Fruit fly (Drosophila melanogaster): ENCODE measurements around the gene omd.

omd gene

DNA sequence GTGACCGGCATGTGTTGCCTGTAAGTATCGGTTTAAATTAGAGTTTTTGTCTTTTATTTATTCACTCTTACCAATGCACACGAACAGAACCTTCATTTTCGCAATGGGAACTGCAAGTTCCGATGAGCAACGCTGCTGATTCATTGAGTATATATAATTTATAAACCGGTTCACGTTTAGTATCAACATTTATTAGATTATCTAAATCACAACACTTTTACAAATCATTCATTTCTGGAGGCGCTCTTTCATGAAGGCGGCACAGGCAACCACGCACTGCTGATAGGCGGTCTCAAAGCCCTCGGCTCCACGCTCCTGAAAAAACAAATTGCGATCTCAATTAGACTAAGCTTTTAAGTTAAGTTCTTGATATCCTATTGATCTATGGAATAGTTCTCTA, 22.8 kb upstream of the omd start, which contains the start of gene Argp:
Gene Argp (minus strand): TSS at position 101 of the 400 bp plus-strand sequence.
- TF ChIP-seq cic (GFP tag; optimal IDR thresholded peaks at IDR 0.05) (no peak), tj (GFP tag; optimal IDR thresholded peaks at IDR 0.05) (no peak), CG1620 (GFP tag; optimal IDR thresholded peaks at IDR 0.05) (no peak), pad (GFP tag; optimal IDR thresholded peaks at IDR 0.05) (no peak), CG7045 (GFP tag; optimal IDR thresholded peaks at IDR 0.05) (no peak), CG12768 (GFP tag; optimal IDR thresholded peaks at IDR 0.05) (no peak), Crg-1 (GFP tag; optimal IDR thresholded peaks at IDR 0.05) (no peak), CG14711 (tag; optimal IDR thresholded peaks at IDR 0.05) (no peak), Clk (GFP tag; optimal IDR thresholded peaks at IDR 0.05) (no peak), ovo (GFP tag; optimal IDR thresholded peaks at IDR 0.05) (no peak), CG33017 (tag; optimal IDR thresholded peaks at IDR 0.05) (no peak), Mnt (GFP tag; optimal IDR thresholded peaks at IDR 0.05) (no peak), CG7101 (tag; optimal IDR thresholded peaks at IDR 0.05) (no peak), toe (GFP tag; optimal IDR thresholded peaks at IDR 0.05) (no peak), CG5204 (GFP tag; optimal IDR thresholded peaks at IDR 0.05) (no peak), kay (GFP tag; ENCODE audit: borderline replicate concordance) (no peak)

DNA sequence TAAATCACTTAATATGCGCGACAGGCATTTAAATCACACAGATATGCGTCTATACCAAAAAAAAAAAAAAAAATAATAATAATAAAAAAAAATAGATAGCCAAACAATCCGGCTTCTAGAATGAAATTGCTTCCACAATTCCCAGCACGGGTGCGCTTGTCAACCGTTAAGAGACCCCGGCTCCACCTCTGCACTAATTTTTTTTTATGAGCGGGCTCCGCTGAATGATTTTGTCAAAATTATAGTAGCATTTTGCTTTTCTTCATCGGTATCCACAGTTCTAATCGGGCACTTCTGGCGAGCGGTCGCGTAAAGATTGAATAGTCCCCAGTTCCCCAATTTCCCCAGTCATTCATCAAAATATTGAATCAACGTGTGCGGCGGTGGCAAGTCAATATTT, 19.4 kb upstream of the omd start, which contains the start of gene Adgf-C:
Gene Adgf-C (plus strand): TSS at position 301 of the 400 bp plus-strand sequence.
- TF ChIP-seq kay (GFP tag; ENCODE audit: borderline replicate concordance) (peak; percentile 46), bab1 (GFP tag; optimal IDR thresholded peaks at IDR 0.05) (no peak)

DNA sequence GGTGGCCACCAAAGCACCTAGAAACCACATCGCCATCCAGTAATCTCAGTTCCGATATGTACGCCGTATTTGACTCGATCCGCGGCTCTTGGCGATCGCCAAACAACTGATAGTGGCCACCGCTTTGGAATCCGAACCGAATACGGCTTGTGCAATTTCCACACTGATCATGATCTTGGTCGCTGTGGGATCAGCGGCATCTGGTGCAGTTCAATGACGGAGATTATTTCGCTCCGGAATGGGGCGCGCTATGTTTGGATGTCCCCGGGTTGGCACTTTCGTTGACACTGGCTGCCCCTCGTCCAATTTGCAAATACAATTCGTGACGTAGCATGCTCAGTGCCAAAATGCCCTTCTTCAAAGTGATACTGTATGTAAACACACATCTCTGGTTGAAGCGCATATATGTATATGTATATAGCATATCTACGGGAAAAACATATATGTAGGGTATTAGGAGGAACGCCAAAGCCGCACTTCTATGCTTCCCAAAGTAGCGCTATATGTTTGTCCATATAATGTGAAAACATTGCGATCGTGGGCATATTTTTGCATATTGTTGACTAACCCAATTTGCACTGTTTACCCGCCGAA, 18.4 kb upstream of the omd start, which contains the start of gene Adgf-D:
Gene Adgf-D (minus strand): TSS at position 111 of the 594 bp plus-strand sequence.
- TF ChIP-seq cic (GFP tag; optimal IDR thresholded peaks at IDR 0.05) (peak; percentile 52), ovo (GFP tag; optimal IDR thresholded peaks at IDR 0.05) (no peak), tj (GFP tag; optimal IDR thresholded peaks at IDR 0.05) (no peak)

DNA sequence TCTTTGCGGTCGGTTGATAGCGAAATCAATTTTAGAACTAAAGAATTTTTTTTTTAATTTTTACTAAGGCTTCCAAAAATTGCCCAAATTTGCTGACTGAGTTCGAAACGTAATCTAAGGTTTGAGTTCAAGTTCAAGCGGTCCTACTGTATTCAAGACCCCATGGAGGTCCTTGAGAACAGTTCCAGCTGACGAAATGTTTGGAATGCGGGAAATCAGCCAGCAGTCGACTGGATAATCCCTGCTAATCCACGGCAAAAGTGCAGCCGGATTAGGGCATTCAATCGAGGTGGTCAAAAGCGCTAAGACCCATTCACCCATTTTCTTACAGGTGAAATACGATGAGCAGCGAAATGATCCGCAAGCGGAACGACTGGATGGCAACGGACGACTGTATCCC, 13.7 kb upstream of the omd start, which contains the start of gene f-cup:
Gene f-cup (minus strand): TSS at position 101 of the 400 bp plus-strand sequence.
- TF ChIP-seq toe (GFP tag; optimal IDR thresholded peaks at IDR 0.05), result no peak

dm6 chr3R:13700192-13700591, 13.2 kb upstream of the omd start, which contains the start of gene ninaB:
ninaB (plus strand) TSS chr3R:13700565.
- TF ChIP-seq Crg-1 (GFP tag; optimal IDR thresholded peaks at IDR 0.05), result no peak
- TF ChIP-seq CG12768 (GFP tag; optimal IDR thresholded peaks at IDR 0.05), result peak; percentile 63
- TF ChIP-seq kay (GFP tag; ENCODE audit: borderline replicate concordance), result no peak
- no peak for TF ChIP-seq ovo (GFP tag; optimal IDR thresholded peaks at IDR 0.05)

DNA sequence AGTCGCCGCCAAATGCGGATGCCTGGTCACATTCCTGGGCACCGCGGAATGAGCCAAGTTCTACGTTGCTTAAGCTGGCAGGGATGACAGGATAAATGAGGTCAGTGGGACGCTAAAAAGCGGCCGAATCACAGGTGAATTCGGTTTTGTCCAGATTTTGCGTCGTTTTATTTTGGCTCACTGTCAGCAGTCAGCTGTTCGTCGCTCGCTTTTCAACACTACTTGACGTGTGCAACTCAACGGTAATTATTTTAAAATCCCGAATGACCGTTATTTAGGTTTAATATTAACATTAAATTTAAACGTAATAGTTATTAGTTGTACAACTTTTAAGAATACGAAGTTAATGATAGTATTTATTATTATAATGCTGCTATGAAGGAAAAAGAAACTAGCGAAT, 12.3 kb upstream of the omd start:
- TF ChIP-seq Crg-1 (GFP tag; optimal IDR thresholded peaks at IDR 0.05), result no peak
- TF ChIP-seq CG11617 (GFP tag; optimal IDR thresholded peaks at IDR 0.05), result no peak
- peak; percentile 39 for TF ChIP-seq bab1 (GFP tag; optimal IDR thresholded peaks at IDR 0.05)
- peak; percentile 9 for TF ChIP-seq tj (GFP tag; optimal IDR thresholded peaks at IDR 0.05)
- no peak for TF ChIP-seq Clk (GFP tag; optimal IDR thresholded peaks at IDR 0.05)
- no peak for TF ChIP-seq cic (GFP tag; optimal IDR thresholded peaks at IDR 0.05)

- TF ChIP-seq CG14711 (tag; optimal IDR thresholded peaks at IDR 0.05), result no peak
- TF ChIP-seq CG12768 (GFP tag; optimal IDR thresholded peaks at IDR 0.05), result no peak
- TF ChIP-seq CG7101 (tag; optimal IDR thresholded peaks at IDR 0.05), result no peak
- TF ChIP-seq Mnt (GFP tag; optimal IDR thresholded peaks at IDR 0.05), result no peak
Observed at dm6 chr3R:13693753-13694152, 6.7 kb upstream of the omd start, which contains the start of gene CG14367. CG14367 (plus strand) TSS chr3R:13694053.

DNA sequence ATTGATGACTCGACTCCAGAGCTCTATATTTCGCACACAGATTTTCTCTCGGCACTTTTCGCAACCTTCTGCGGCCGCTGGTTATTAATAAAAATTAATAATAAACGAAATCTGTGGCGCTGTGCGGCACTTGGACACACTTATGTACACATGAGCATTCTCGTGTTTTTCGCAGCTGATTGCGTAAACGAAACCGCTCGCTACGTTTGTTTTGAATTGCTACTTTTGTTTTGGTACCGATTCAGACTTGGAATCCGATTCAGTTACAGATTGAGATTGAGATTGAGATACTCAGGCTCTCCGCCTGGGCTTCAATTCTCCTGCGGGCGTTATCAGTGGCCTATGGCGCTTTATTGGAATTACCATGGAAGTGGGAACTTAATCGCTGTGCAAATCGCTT, 1.0 kb downstream of the omd start:
- TF ChIP-seq tj (GFP tag; optimal IDR thresholded peaks at IDR 0.05), result peak; percentile 76
- no peak for TF ChIP-seq cnc (optimal IDR thresholded peaks at IDR 0.05)
